Worm (Caenorhabditis elegans): Measurements from ENCODE around the gene ttll-9.
A peak's percentile ranks its signal among the peaks of the same experiment; 100 is the strongest.

Gene ttll-9

ce11 chrV:20903167-20904093 lies 6.8 kb upstream of the ttll-9 start, which contains the start of gene amx-3 (continued):
- TF ChIP-seq grh-1 (GFP tag; IDR thresholded peaks at IDR 0.05) = peak; percentile 65
- TF ChIP-seq xbp-1 (tag; optimal IDR thresholded peaks at IDR 0.05) = no peak
- TF ChIP-seq lsy-2 (tag; optimal IDR thresholded peaks at IDR 0.05) = peak; percentile 12 to 62
- no peak for TF ChIP-seq ceh-82 (tag; optimal IDR thresholded peaks at IDR 0.05)
- TF ChIP-seq Y116A8C.19 (tag; optimal IDR thresholded peaks at IDR 0.05; ENCODE audit: borderline replicate concordance) = no peak
- no peak for TF ChIP-seq ceh-90 (tag; optimal IDR thresholded peaks at IDR 0.05)
- TF ChIP-seq nhr-12 (tag; optimal IDR thresholded peaks at IDR 0.05) = no peak
- TF ChIP-seq mdl-1 (tag; optimal IDR thresholded peaks at IDR 0.05) = no peak
- no peak for TF ChIP-seq zip-4 (GFP tag; optimal IDR thresholded peaks at IDR 0.05)
- TF ChIP-seq nhr-90 (tag; optimal IDR thresholded peaks at IDR 0.05; ENCODE audit: poor library complexity) = peak; percentile 5
- TF ChIP-seq elt-3 (tag; optimal IDR thresholded peaks at IDR 0.05) = peak in 1 of 6 experiments; percentile 29
- TF ChIP-seq ceh-88 (GFP tag; IDR thresholded peaks at IDR 0.05) = no peak
- TF ChIP-seq efl-3 (GFP tag; optimal IDR thresholded peaks at IDR 0.05) = no peak
- TF ChIP-seq sox-4 (tag; optimal IDR thresholded peaks at IDR 0.05) = no peak
- TF ChIP-seq ama-1 (optimal IDR thresholded peaks at IDR 0.05) = no peak
- TF ChIP-seq mep-1 (tag; optimal IDR thresholded peaks at IDR 0.05) = peak; percentile 52
- TF ChIP-seq ceh-63 (GFP tag; optimal IDR thresholded peaks at IDR 0.05) = no peak
- no peak for TF ChIP-seq C04F5.9 (tag; optimal IDR thresholded peaks at IDR 0.05)
- TF ChIP-seq unc-86 (tag; optimal IDR thresholded peaks at IDR 0.05) = no peak
- TF ChIP-seq rnt-1 (tag; optimal IDR thresholded peaks at IDR 0.05) = peak; percentile 45
- no peak for TF ChIP-seq nhr-84 (tag; optimal IDR thresholded peaks at IDR 0.05)
- no peak for TF ChIP-seq aly-2 (tag; optimal IDR thresholded peaks at IDR 0.05)
- TF ChIP-seq unc-98 (GFP tag; IDR thresholded peaks at IDR 0.05) = no peak
- no peak for TF ChIP-seq lir-3 (tag; optimal IDR thresholded peaks at IDR 0.05; ENCODE audit: poor library complexity)
- TF ChIP-seq jun-1 (tag; optimal IDR thresholded peaks at IDR 0.05) = no peak
- no peak for TF ChIP-seq isw-1 (GFP tag; IDR thresholded peaks at IDR 0.05)
- TF ChIP-seq C34B4.2 (tag; optimal IDR thresholded peaks at IDR 0.05) = no peak
- no peak for TF ChIP-seq hlh-17 (GFP tag; optimal IDR thresholded peaks at IDR 0.05; ENCODE audit: borderline replicate concordance)
- TF ChIP-seq efl-1 (optimal IDR thresholded peaks at IDR 0.05) = peak; percentile 20 to 37
- TF ChIP-seq efl-1 (GFP tag; optimal IDR thresholded peaks at IDR 0.05 in 1 of 2) = peak in 1 of 2 experiments; percentile 83
- TF ChIP-seq lin-14 (GFP tag; optimal IDR thresholded peaks at IDR 0.05) = no peak
- TF ChIP-seq skn-1 (tag; optimal IDR thresholded peaks at IDR 0.05) = no peak
- TF ChIP-seq irx-1 (tag; optimal IDR thresholded peaks at IDR 0.05) = no peak
- no peak for TF ChIP-seq nhr-76 (tag; optimal IDR thresholded peaks at IDR 0.05)
- no peak for TF ChIP-seq pqm-1 (tag; optimal IDR thresholded peaks at IDR 0.05)
- TF ChIP-seq mef-2 (tag; optimal IDR thresholded peaks at IDR 0.05) = no peak
- no peak for TF ChIP-seq egl-27 (tag; optimal IDR thresholded peaks at IDR 0.05)
- TF ChIP-seq fos-1 (tag; optimal IDR thresholded peaks at IDR 0.05) = no peak
- TF ChIP-seq ces-1 (GFP tag; optimal IDR thresholded peaks at IDR 0.05) = no peak
- no peak for TF ChIP-seq nhr-47 (tag; optimal IDR thresholded peaks at IDR 0.05)
- TF ChIP-seq aha-1 (tag; optimal IDR thresholded peaks at IDR 0.05) = no peak
- no peak for TF ChIP-seq nhr-237 (tag; optimal IDR thresholded peaks at IDR 0.05)
- peak; percentile 8 for TF ChIP-seq nhr-71 (tag; optimal IDR thresholded peaks at IDR 0.05)
- TF ChIP-seq ztf-11 (tag; optimal IDR thresholded peaks at IDR 0.05) = no peak
- no peak for TF ChIP-seq mab-9 (GFP tag; IDR thresholded peaks at IDR 0.05)
- no peak for TF ChIP-seq F16B12.6 (tag; optimal IDR thresholded peaks at IDR 0.05)
- TF ChIP-seq nhr-85 (tag) = peak; percentile 77
- TF ChIP-seq lin-39 (tag; optimal IDR thresholded peaks at IDR 0.05) = peak; percentile 13
- no peak for TF ChIP-seq hpl-2 (GFP tag; optimal IDR thresholded peaks at IDR 0.05)
- TF ChIP-seq lin-15B (tag; optimal IDR thresholded peaks at IDR 0.05) = no peak
- TF ChIP-seq egl-13 (tag; optimal IDR thresholded peaks at IDR 0.05) = no peak
- peak; percentile 41 for TF ChIP-seq C16A3.4 (tag; optimal IDR thresholded peaks at IDR 0.05)

All from whole organism, L1 larva.